Worm (Caenorhabditis elegans) whole organism, early embryonic: ENCODE results near the gene Y38F1A.4.
A peak's percentile ranks its signal among the peaks of the same experiment; 100 is the strongest.

Source experiments
- B0310.2 ChIP-seq: sonication (generic microtip); optimal IDR thresholded peaks from 2 replicates; lab custom pipeline; 2016; ENCODE audit warnings: mild to moderate bottlenecking, missing genetic modification characterization, missing compliant biosample characterization
- F13C5.2 ChIP-seq: sonication (generic microtip); optimal IDR thresholded peaks from 2 replicates; lab custom pipeline; 2017; ENCODE audit warnings: mild to moderate bottlenecking, missing genetic modification characterization, inconsistent platforms, missing compliant biosample characterization
- aly-1 ChIP-seq: sonication (generic microtip); optimal IDR thresholded peaks from 2 replicates; lab custom pipeline; 2016; ENCODE audit warnings: missing genetic modification characterization, missing compliant biosample characterization
- ama-1 ChIP-seq: fragments of 150-350 bp; optimal IDR thresholded peaks from 2 replicates; lab custom pipeline; 2014
- ceh-13 ChIP-seq: fragments of 200-800 bp; sonication (Bioruptor generic); optimal IDR thresholded peaks from 2 replicates; lab custom pipeline; 2018; ENCODE audit warnings: mild to moderate bottlenecking, missing genetic modification characterization, missing compliant biosample characterization
- ceh-36 ChIP-seq: sonication (generic microtip); optimal IDR thresholded peaks from 2 replicates; lab custom pipeline; 2016; ENCODE audit warnings: missing genetic modification characterization, inconsistent platforms, missing compliant biosample characterization
- ets-7 ChIP-seq: sonication (generic microtip); optimal IDR thresholded peaks from 2 replicates; lab custom pipeline; 2016; ENCODE audit warnings: missing genotype, missing genetic modification characterization, missing compliant biosample characterization
- flt-1 ChIP-seq: fragments of 200-800 bp; sonication (Bioruptor generic); IDR thresholded peaks from 2 replicates; pipeline ENCODE4 v1.3.6; 2022; ENCODE audit warnings: missing genetic modification characterization, missing compliant biosample characterization
- hmbx-1 ChIP-seq: sonication (generic microtip); optimal IDR thresholded peaks from 2 replicates; lab custom pipeline; 2016; ENCODE audit warnings: mild to moderate bottlenecking, missing genetic modification characterization, missing compliant biosample characterization
- hmg-4 ChIP-seq: fragments of 200-800 bp; sonication (Bioruptor generic); optimal IDR thresholded peaks from 2 replicates; lab custom pipeline; 2018; ENCODE audit warnings: mild to moderate bottlenecking, missing genetic modification characterization, missing compliant biosample characterization
- hnd-1 ChIP-seq: sonication (generic microtip); optimal IDR thresholded peaks from 2 replicates; lab custom pipeline; 2016; ENCODE audit warnings: missing genetic modification characterization, missing compliant biosample characterization
- pes-1 ChIP-seq: fragments of 200-800 bp; sonication (Bioruptor generic); IDR thresholded peaks from 2 replicates; pipeline ENCODE4 v1.3.6; 2022; ENCODE audit warnings: missing genetic modification reagents, missing genetic modification characterization, missing compliant biosample characterization
- scrt-1 ChIP-seq: fragments of 200-800 bp; sonication (Bioruptor generic); IDR thresholded peaks from 2 replicates; pipeline ENCODE4 v1.3.6; 2022; ENCODE audit warnings: missing genetic modification characterization, missing compliant biosample characterization
- sea-1 ChIP-seq: fragments of 200-800 bp; sonication (Bioruptor generic); conservative IDR thresholded peaks from 2 replicates; pipeline ENCODE4 v1.3.6; 2022; ENCODE audit warnings: missing genetic modification characterization, missing compliant biosample characterization
- tbx-11 ChIP-seq: fragments of 200-800 bp; sonication (Bioruptor generic); IDR thresholded peaks from 2 replicates; pipeline ENCODE4 v1.3.6; 2022; ENCODE audit warnings: missing genetic modification characterization, missing compliant biosample characterization
- tbx-37 ChIP-seq: fragments of 200-800 bp; sonication (Bioruptor generic); conservative IDR thresholded peaks from 2 replicates; pipeline ENCODE4 v1.3.6; 2022; ENCODE audit warnings: missing genetic modification reagents, missing genetic modification characterization, missing compliant biosample characterization
- tra-4 ChIP-seq: sonication (generic microtip); optimal IDR thresholded peaks from 2 replicates; lab custom pipeline; 2017; ENCODE audit warnings: missing genetic modification characterization, missing compliant biosample characterization

The Y38F1A.4 gene

DNA sequence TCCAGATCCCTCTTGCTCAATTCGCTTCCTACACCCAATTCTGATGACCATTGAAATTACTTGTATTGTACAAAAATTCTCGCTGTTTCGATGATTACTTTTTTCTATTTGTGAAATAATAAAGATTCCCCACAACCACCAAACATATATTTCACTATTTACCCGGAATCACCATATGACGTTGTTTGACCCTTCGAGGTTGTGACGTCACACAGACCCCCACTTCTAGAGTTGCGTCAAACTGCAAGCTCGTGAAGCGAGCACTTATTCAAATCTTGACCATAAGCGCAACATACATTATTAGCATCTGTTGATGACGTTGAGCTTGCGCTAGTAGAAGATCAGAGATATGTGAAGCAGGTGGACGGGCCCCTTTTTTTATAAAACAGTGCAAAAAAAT lies 23.5 kb upstream of the Y38F1A.4 start:
- TF ChIP-seq hnd-1: no peak
- no peak for TF ChIP-seq tra-4 (tag; lab: Kevin White, UChicago)
- no peak for TF ChIP-seq tbx-37 (GFP tag; lab: Robert Waterston, UW)
- TF ChIP-seq hmbx-1: no peak
- TF ChIP-seq ama-1 (lab: Kevin White, UChicago): peak; percentile 61
- no peak for TF ChIP-seq F13C5.2 (tag; lab: Kevin White, UChicago)

DNA sequence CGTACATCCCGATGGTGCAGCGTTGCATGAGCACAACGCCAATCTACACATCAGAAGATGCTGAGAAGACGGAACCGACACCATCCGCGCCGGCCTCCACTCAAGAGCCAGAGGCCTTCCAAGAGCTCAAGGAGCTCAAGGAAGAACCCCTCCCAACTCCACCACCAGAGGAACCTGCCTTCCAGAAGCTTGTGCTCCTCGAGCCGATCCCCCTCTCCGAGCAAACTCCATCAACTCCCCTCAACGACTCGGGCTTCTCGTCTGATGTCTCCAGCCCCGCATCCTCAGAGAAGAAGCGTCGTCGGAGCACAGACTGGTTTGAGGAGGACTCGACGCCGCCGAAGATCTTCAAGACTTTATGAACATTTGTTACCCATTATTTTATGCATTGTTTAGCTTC lies 22.7 kb upstream of the Y38F1A.4 start:
- no peak for TF ChIP-seq ets-7 (tag; lab: Kevin White, UChicago)
- no peak for TF ChIP-seq tbx-37 (GFP tag; lab: Robert Waterston, UW)
- TF ChIP-seq F13C5.2 (tag; lab: Kevin White, UChicago): no peak
- TF ChIP-seq tra-4 (tag; lab: Kevin White, UChicago): no peak
- TF ChIP-seq ceh-13 (GFP tag; lab: Kevin White, UChicago): no peak
- no peak for TF ChIP-seq hmg-4 (GFP tag; lab: Kevin White, UChicago)
- no peak; the same call in 1 of the 2 replicates for TF ChIP-seq pes-1
- no peak for TF ChIP-seq flt-1 (GFP tag; lab: Robert Waterston, UW)
- no peak for TF ChIP-seq sea-1 (GFP tag; lab: Robert Waterston, UW)

DNA sequence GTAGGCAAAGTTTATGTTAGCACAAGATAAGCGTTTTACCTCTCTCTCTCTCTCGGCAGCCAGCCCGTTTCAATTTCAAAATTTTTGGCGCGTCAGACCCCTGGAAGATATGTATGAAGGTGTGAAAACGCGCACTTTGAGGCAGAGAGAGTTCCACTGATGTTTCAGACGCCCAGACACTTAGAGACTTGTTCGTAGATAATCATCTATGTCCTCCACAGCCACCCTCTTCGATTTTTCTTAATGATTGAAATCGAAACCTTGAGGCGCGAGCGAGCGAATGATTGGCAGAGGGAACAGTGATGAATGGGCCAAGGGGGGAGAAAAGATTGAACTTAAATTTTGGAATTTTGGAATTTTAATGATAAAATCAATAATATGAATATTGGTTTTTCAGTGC lies 22.1 kb upstream of the Y38F1A.4 start:
- TF ChIP-seq tbx-11 (GFP tag; lab: Robert Waterston, UW) (no peak), hnd-1 (no peak), flt-1 (GFP tag; lab: Robert Waterston, UW) (no peak), sea-1 (GFP tag; lab: Robert Waterston, UW) (no peak), ceh-36 (tag; lab: Kevin White, UChicago) (no peak), ets-7 (tag; lab: Kevin White, UChicago) (no peak), F13C5.2 (tag; lab: Kevin White, UChicago) (no peak), tra-4 (tag; lab: Kevin White, UChicago) (no peak), scrt-1 (no peak), ama-1 (lab: Kevin White, UChicago) (no peak), hmbx-1 (no peak), ceh-13 (GFP tag; lab: Kevin White, UChicago) (no peak), B0310.2 (tag; lab: Kevin White, UChicago) (no peak), hmg-4 (GFP tag; lab: Kevin White, UChicago) (no peak), pes-1 (no peak), aly-1 (no peak), tbx-37 (GFP tag; lab: Robert Waterston, UW) (no peak)

DNA sequence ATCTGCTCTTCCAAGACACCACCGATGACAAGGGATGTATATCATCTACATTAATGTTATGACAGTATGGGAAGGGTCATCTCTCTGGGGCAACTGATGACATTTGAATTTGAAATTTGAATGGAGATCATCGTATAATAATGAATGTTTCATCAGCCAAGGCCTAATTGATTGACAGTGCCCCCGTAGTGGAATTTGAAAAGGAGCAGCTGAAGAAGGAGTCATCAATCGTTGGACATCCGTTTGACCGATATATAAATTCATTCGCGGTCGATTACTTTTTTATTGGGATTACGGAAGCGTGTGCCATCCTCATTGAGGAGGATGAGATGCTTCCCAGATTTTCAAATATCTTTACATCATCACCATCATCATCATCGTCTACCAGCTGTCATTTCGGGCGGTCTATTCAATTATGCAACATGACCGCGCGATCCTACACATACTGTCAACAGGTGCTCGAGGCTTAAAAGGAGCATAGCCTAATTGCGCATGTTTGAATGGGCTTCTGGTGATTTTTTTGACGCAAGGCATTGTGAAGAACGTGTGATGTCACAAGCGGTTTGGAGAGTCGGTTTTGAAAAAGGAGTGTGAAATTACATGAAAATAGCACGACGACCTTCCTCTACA lies 21.6 kb upstream of the Y38F1A.4 start:
- TF ChIP-seq sea-1 (GFP tag; lab: Robert Waterston, UW): no peak

DNA sequence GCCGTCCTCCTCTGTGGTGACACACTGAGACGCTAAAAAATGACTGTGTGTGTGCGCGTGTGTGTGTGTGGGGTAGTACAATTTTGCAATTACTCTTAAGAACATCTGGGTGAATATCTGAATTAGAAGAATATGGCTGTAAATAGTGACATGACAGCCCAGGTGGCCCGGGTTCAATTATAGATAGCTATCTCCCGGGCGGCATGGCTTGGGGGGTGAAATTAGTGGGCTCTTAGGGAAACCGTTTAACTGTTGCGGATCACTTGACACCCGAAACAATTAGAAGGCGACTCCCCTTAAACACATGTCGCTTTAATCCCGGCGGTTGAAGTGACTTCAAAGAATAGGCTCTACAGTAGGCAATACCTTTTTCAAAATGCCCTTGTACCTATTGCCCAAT lies 20.7 kb upstream of the Y38F1A.4 start:
- TF ChIP-seq hmbx-1 (no peak), hnd-1 (no peak), ceh-13 (GFP tag; lab: Kevin White, UChicago) (no peak), ama-1 (lab: Kevin White, UChicago) (no peak), pes-1 (no peak), tra-4 (tag; lab: Kevin White, UChicago) (no peak), ets-7 (tag; lab: Kevin White, UChicago) (no peak), tbx-37 (GFP tag; lab: Robert Waterston, UW) (no peak), sea-1 (GFP tag; lab: Robert Waterston, UW) (no peak), F13C5.2 (tag; lab: Kevin White, UChicago) (no peak), flt-1 (GFP tag; lab: Robert Waterston, UW) (no peak), ceh-36 (tag; lab: Kevin White, UChicago) (no peak), scrt-1 (no peak), aly-1 (no peak), B0310.2 (tag; lab: Kevin White, UChicago) (no peak), tbx-11 (GFP tag; lab: Robert Waterston, UW) (no peak), hmg-4 (GFP tag; lab: Kevin White, UChicago) (no peak)

DNA sequence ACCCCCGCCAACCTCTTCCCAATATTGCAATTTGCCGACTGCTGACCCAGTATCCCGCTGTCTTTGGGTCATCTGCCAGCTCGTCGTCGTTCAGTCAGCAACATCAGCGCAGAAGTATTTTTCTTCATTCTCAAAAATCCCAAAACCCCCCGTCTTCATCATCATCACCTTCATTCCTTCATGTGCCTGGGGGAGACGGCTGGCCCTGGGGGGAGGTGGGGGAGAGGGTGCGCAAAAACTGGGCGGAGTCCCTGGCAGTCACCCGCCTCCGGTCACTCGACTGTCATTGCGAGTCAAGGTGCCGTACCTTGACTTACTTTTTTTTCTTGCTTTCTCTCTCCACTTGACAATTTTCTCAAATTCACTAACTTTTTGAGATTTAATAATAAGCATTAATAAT lies 18.3 kb upstream of the Y38F1A.4 start:
- TF ChIP-seq hnd-1: no peak
- TF ChIP-seq hmg-4 (GFP tag; lab: Kevin White, UChicago): peak; percentile 44

DNA sequence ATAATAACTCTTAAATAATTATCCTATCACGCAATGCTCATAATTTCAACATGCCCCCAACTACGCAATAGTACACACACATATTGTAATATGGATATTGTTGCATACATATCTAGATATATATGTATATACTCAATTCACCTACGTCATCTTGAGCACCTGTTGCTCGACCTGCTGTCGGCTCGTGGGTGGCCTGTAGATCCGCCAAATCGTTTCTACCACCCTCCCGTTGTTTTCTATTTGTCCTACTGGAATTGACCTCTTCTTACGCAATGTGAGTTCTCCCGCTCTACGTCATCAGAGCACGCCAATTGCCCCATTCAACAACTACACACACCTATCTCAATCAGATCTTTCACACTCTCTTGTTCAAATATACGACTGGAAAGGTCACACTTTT lies 16.3 kb upstream of the Y38F1A.4 start:
- no peak for TF ChIP-seq sea-1 (GFP tag; lab: Robert Waterston, UW)
- peak; percentile 32; the same call in 1 of the 2 replicates for TF ChIP-seq pes-1

DNA sequence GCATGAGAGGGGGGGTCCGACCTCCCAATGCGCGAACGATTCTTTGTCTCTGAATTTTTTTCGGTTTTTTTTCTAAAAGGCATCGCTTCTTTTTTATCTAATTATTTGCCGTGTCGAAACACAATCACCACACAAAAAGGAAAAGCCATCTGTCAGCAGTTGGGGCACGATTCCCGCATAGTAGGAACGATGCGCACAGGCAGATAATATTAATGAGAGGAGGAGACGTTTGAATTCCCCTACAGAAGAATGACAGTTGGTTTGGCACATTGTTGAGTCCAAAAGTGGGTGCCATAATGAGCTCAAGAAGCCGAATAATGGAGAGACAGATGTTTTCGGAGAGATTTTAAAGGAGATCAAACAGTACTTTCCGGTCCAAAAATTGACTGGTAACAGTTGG lies 15.2 kb upstream of the Y38F1A.4 start:
- TF ChIP-seq hnd-1 (no peak), ama-1 (lab: Kevin White, UChicago) (no peak), pes-1 (no peak), ceh-36 (tag; lab: Kevin White, UChicago) (no peak), B0310.2 (tag; lab: Kevin White, UChicago) (no peak), tbx-37 (GFP tag; lab: Robert Waterston, UW) (no peak), tbx-11 (GFP tag; lab: Robert Waterston, UW) (no peak), hmg-4 (GFP tag; lab: Kevin White, UChicago) (no peak), sea-1 (GFP tag; lab: Robert Waterston, UW) (no peak), F13C5.2 (tag; lab: Kevin White, UChicago) (no peak), aly-1 (no peak), ceh-13 (GFP tag; lab: Kevin White, UChicago) (no peak), ets-7 (tag; lab: Kevin White, UChicago) (no peak), tra-4 (tag; lab: Kevin White, UChicago) (no peak), hmbx-1 (no peak), flt-1 (GFP tag; lab: Robert Waterston, UW) (no peak)
